Worm (Caenorhabditis elegans) whole organism, young adult: ENCODE results near the gene cct-6.

Experiments used
- ceh-100 ChIP-seq: fragments of 200-800 bp; sonication (Bioruptor generic); IDR thresholded peaks from 2 replicates; pipeline ENCODE4 v1.3.6; 2022; ENCODE audit warnings: missing genetic modification reagents, missing genetic modification characterization, missing compliant biosample characterization
- chd-7 ChIP-seq: sonication (generic microtip); optimal IDR thresholded peaks from 2 replicates; lab custom pipeline; 2016; ENCODE audit warnings: mild to moderate bottlenecking, missing genetic modification characterization, moderate library complexity, missing compliant biosample characterization
- him-1 ChIP-seq: sonication (generic microtip); optimal IDR thresholded peaks from 2 replicates; lab custom pipeline; 2016; ENCODE audit warnings: missing genotype, missing genetic modification reagents, missing genetic modification characterization, missing compliant biosample characterization
- snpc-1.1 ChIP-seq: sonication (generic microtip); optimal IDR thresholded peaks from 2 replicates; lab custom pipeline; 2017; ENCODE audit warnings: missing genetic modification characterization, mild to moderate bottlenecking, missing compliant biosample characterization, antibody characterized with exemption, moderate library complexity, missing genotype, missing genetic modification reagents; ENCODE audit not compliant: insufficient read depth

ce11 chrIII:5886893-5887292, 31.4 kb upstream of the cct-6 start, which contains the start of gene C28H8.7:
- TF ChIP-seq snpc-1.1, result no peak
- no peak for TF ChIP-seq him-1 (tag; lab: Kevin White, UChicago)
- no peak for TF ChIP-seq chd-7 (tag; lab: Kevin White, UChicago)
- TF ChIP-seq ceh-100 (GFP tag; lab: Robert Waterston, UW), result no peak
